Worm (Caenorhabditis elegans): Measurements from ENCODE around the gene pck-1.

The pck-1 gene

DNA sequence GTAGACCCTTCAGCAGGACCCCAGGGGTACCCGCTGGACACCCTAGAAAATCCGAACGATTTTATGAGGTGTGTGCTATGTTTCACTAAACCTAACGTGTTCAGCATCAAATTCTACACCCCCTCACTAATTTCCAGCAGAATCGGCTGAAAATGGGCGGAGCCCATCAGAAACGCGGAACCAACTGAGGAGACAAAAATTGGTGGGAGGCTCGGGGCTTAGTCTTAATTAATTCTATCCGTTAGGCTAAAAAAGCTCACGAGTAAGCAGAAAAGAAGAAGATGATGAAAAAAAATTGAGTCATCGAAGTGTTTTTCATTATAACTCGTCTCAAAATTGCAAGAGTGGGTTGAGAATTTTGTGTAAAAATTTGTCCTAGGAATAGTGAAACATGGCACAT is 37.2 kb downstream of the pck-1 start:
- TF ChIP-seq nhr-43 (tag; optimal IDR thresholded peaks at IDR 0.05; ENCODE audit: poor library complexity, severe bottlenecking): no peak

DNA sequence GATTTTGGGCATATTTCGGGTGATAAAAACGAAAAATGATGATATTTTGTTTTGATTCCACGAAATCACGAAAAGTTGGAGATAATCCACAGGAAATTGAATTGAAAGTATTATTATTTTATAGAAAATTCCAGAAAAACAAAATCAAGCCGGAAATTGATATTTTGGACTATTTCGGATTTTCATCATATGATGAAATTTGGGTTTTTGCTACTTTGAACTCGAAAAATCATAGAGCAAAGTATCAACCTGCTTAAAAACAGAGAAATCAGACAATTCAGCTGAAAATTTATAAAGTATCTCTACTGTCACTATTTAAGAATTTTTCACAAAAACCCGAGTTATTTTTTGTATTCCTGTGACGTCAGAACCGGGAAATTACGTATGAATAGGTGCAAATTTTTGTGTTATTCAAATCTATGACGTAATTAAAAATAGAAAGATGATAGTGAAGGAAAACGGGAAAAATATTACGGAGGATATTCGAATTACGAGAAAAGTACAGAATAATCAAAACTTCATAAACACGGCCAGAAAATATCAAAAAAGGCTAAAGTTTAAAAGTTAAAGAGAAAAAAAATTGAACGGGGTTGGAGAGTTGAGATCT is 38.6 kb downstream of the pck-1 start:
- TF ChIP-seq aly-2 (tag; optimal IDR thresholded peaks at IDR 0.05) (no peak), skn-1 (tag; optimal IDR thresholded peaks at IDR 0.05) (no peak), unc-62 (GFP tag; optimal IDR thresholded peaks at IDR 0.05) (no peak), nhr-67 (tag; optimal IDR thresholded peaks at IDR 0.05) (no peak), mml-1 (tag; optimal IDR thresholded peaks at IDR 0.05) (no peak), ceh-28 (tag; optimal IDR thresholded peaks at IDR 0.05) (no peak), egl-27 (tag; optimal IDR thresholded peaks at IDR 0.05) (no peak), daf-12 (tag; optimal IDR thresholded peaks at IDR 0.05) (no peak), lsy-12 (tag; optimal IDR thresholded peaks at IDR 0.05) (no peak), fkh-10 (GFP tag; optimal IDR thresholded peaks at IDR 0.05) (no peak), ceh-82 (tag; optimal IDR thresholded peaks at IDR 0.05) (no peak), pqm-1 (tag; optimal IDR thresholded peaks at IDR 0.05) (no peak), ztf-4 (tag; optimal IDR thresholded peaks at IDR 0.05) (no peak), elt-1 (tag; optimal IDR thresholded peaks at IDR 0.05) (no peak)

DNA sequence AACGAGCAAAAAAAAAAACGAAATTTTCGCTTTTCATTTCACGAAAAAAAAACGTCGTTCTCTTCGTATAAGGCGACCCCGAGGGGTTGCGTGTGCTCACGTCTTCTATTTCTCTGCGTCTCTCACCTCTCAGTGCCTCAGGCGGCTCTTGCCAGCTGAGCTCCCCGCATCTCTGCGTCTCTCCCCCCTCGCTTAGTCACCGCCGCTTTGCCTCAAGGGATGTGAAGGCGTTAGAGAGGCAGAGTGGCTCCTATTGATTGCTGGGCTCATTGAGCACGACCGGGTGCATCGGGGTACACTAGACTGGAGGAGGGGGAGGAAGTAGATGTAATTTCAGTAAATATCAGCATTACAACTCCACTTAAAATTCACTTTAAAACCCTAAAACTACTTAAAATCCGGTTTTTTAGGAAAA is 40.5 kb downstream of the pck-1 start:
- TF ChIP-seq elt-2 (tag; optimal IDR thresholded peaks at IDR 0.05): no peak
- TF ChIP-seq nhr-67 (tag; optimal IDR thresholded peaks at IDR 0.05): no peak
- TF ChIP-seq lin-15B (tag; optimal IDR thresholded peaks at IDR 0.05): peak; percentile 28
- no peak for TF ChIP-seq nhr-12 (tag; optimal IDR thresholded peaks at IDR 0.05)
- TF ChIP-seq ZK546.5 (tag; optimal IDR thresholded peaks at IDR 0.05): no peak
- TF ChIP-seq ceh-28 (tag; optimal IDR thresholded peaks at IDR 0.05): peak; percentile 68
- no peak for TF ChIP-seq pqm-1 (tag; optimal IDR thresholded peaks at IDR 0.05)
- TF ChIP-seq nhr-11 (tag; optimal IDR thresholded peaks at IDR 0.05): peak; percentile 38
- TF ChIP-seq ceh-16 (tag; optimal IDR thresholded peaks at IDR 0.05): no peak
- peak; percentile 35 for TF ChIP-seq fkh-2 (tag; optimal IDR thresholded peaks at IDR 0.05)
- TF ChIP-seq ztf-4 (tag; optimal IDR thresholded peaks at IDR 0.05): no peak
- TF ChIP-seq nhr-23 (tag; optimal IDR thresholded peaks at IDR 0.05): no peak
- TF ChIP-seq nhr-77 (tag; optimal IDR thresholded peaks at IDR 0.05): no peak
- TF ChIP-seq egl-27 (tag; optimal IDR thresholded peaks at IDR 0.05): no peak
- TF ChIP-seq jun-1 (tag; optimal IDR thresholded peaks at IDR 0.05): peak; percentile 3
- peak; percentile 47 for TF ChIP-seq ceh-82 (tag; optimal IDR thresholded peaks at IDR 0.05)
- TF ChIP-seq ceh-9 (tag; optimal IDR thresholded peaks at IDR 0.05): no peak
- TF ChIP-seq tbx-2 (tag; optimal IDR thresholded peaks at IDR 0.05): peak; percentile 50
- TF ChIP-seq lsy-12 (tag; optimal IDR thresholded peaks at IDR 0.05): peak; percentile 18
- no peak for TF ChIP-seq nhr-25 (tag; optimal IDR thresholded peaks at IDR 0.05)
- TF ChIP-seq mml-1 (tag; optimal IDR thresholded peaks at IDR 0.05): no peak
- peak; percentile 95 for TF ChIP-seq lin-39 (tag; optimal IDR thresholded peaks at IDR 0.05)
- TF ChIP-seq fos-1 (tag; optimal IDR thresholded peaks at IDR 0.05): no peak
- no peak for TF ChIP-seq elt-1 (tag; optimal IDR thresholded peaks at IDR 0.05)
- TF ChIP-seq nhr-28 (tag; optimal IDR thresholded peaks at IDR 0.05): no peak
- TF ChIP-seq mdl-1 (tag; optimal IDR thresholded peaks at IDR 0.05): peak; percentile 41
- TF ChIP-seq daf-12 (tag; optimal IDR thresholded peaks at IDR 0.05): no peak
- no peak for TF ChIP-seq skn-1 (tag; optimal IDR thresholded peaks at IDR 0.05)
- TF ChIP-seq pha-4 (tag; optimal IDR thresholded peaks at IDR 0.05): no peak
- peak; percentile 90 for TF ChIP-seq nfya-1 (tag; optimal IDR thresholded peaks at IDR 0.05; ENCODE audit: insufficient read depth)
- peak; percentile 74 for TF ChIP-seq hmg-11 (tag; optimal IDR thresholded peaks at IDR 0.05)
- TF ChIP-seq nhr-237 (tag; optimal IDR thresholded peaks at IDR 0.05): no peak
- no peak for TF ChIP-seq unc-62 (GFP tag; optimal IDR thresholded peaks at IDR 0.05)
- TF ChIP-seq fkh-10 (GFP tag; optimal IDR thresholded peaks at IDR 0.05): peak; percentile 45

DNA sequence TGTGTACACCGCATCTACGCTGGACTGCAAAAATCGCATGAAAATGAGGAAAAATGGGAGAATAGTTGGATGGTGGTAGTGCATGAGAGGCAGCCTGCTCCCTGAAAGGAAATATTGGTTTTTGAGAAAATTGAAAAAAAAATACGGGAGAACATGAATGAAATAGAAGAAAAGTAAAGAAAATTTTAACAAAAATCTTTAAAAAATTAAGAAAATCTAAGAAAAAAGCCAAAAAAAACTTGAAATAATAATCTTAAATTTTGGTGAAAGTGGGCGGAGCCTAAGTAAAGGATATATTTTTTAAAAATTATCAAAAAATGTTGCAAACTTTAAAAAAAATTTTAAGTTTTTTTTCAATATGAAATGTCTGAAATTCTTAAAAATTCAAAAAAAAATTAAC is 42.2 kb downstream of the pck-1 start, which contains the start of gene H10E21.5:
H10E21.5 (minus strand) TSS at position 101 of the 400 bp plus-strand sequence.
- TF ChIP-seq fkh-2 (tag; optimal IDR thresholded peaks at IDR 0.05): no peak

Measured in whole organism, L3 larva.